Worm (Caenorhabditis elegans) whole organism, L2 larva: Measurements from ENCODE around the gene dolk-1.

ENCODE experiments used
- ama-1 ChIP-seq: fragments of 150-350 bp; optimal IDR thresholded peaks from 2 replicates; lab custom pipeline; 2018; ENCODE audit warnings: inconsistent platforms
- lin-13 ChIP-seq: fragments of 150-350 bp; optimal IDR thresholded peaks from 2 replicates; lab custom pipeline; 2014; ENCODE audit warnings: missing biosample characterization, missing genetic modification reagents, missing genetic modification characterization
- nhr-77 ChIP-seq: fragments of 150-350 bp; optimal IDR thresholded peaks from 2 replicates; lab custom pipeline; 2014; ENCODE audit warnings: missing biosample characterization, missing genetic modification characterization

DNA sequence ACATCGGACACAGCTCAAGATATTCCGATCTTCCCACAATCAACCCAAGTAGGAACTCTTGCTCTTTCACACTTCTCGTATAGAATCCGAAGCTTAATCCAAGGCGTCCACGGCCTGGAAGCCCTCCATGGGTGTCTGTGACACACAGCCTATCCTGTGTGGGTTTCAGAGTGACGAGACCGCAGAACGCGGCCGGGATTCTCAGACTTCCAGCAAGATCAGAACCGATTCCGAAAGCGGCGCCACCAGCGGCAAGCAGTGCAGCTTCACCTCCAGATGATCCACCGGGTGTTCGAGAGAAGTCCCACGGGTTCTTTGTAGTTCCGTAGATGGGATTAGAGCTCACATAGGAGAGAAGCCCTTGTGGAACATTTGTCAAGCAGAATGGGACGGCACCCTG, 30.7 kb downstream of the dolk-1 start:
- no peak for TF ChIP-seq nhr-77 (tag; lab: Kevin White, UChicago)
- TF ChIP-seq ama-1 (lab: Kevin White, UChicago): no peak
- TF ChIP-seq lin-13: no peak
